Worm (Caenorhabditis elegans): ENCODE data around the gene F41D9.2.
"Not testable (repeated sequence)": the region's sequence is repeated elsewhere in the genome, so short reads cannot be mapped to it uniquely, and the experiment has no call there.

The F41D9.2 gene

ce11 chrX:8413130-8413529, 28.4 kb upstream of the F41D9.2 start, which contains the start of gene F08F1.4:
Gene F08F1.4 (plus strand): TSS chrX:8413430.
- no peak for TF ChIP-seq W03F9.2 (tag; optimal IDR thresholded peaks at IDR 0.05)
- TF ChIP-seq him-1 (tag; optimal IDR thresholded peaks at IDR 0.05) = no peak

- TF ChIP-seq him-1, W03F9.2, dao-5 (tag; optimal IDR thresholded peaks at IDR 0.05): not testable (repeated sequence)
These were observed 26.0 kb upstream of the F41D9.2 start, which contains the start of gene F08F1.9 for ce11 chrX:8410754-8411153. Gene F08F1.9 (minus strand): TSS chrX:8410854.

ce11 chrX:8408267-8408666, 23.5 kb upstream of the F41D9.2 start, which contains the start of gene sulp-3:
Gene sulp-3 (minus strand): TSS chrX:8408367.
- TF ChIP-seq W03F9.2 (tag; optimal IDR thresholded peaks at IDR 0.05) (no peak), dao-5 (tag; optimal IDR thresholded peaks at IDR 0.05) (no peak), him-1 (tag; optimal IDR thresholded peaks at IDR 0.05) (no peak)

ce11 chrX:8406815-8407214, 22.1 kb upstream of the F41D9.2 start:
- TF ChIP-seq him-1 (tag; optimal IDR thresholded peaks at IDR 0.05) = no peak
- TF ChIP-seq dao-5 (tag; optimal IDR thresholded peaks at IDR 0.05) = no peak
- no peak for TF ChIP-seq W03F9.2 (tag; optimal IDR thresholded peaks at IDR 0.05)

ce11 chrX:8404308-8405085, 19.8 kb upstream of the F41D9.2 start:
- TF ChIP-seq him-1 (tag; optimal IDR thresholded peaks at IDR 0.05) (peak; percentile 93), W03F9.2 (tag; optimal IDR thresholded peaks at IDR 0.05) (peak; percentile 63), dao-5 (tag; optimal IDR thresholded peaks at IDR 0.05) (peak; percentile 93)

ce11 chrX:8394279-8394678, 9.5 kb upstream of the F41D9.2 start:
- TF ChIP-seq W03F9.2 (tag; optimal IDR thresholded peaks at IDR 0.05) = no peak
- TF ChIP-seq dao-5 (tag; optimal IDR thresholded peaks at IDR 0.05) = no peak
- TF ChIP-seq him-1 (tag; optimal IDR thresholded peaks at IDR 0.05) = no peak

ce11 chrX:8392539-8392996, 7.8 kb upstream of the F41D9.2 start, which contains the start of gene wrk-1:
Gene wrk-1 (minus strand): TSS chrX:8392589.
- TF ChIP-seq W03F9.2 (tag; optimal IDR thresholded peaks at IDR 0.05) = no peak
- TF ChIP-seq him-1 (tag; optimal IDR thresholded peaks at IDR 0.05) = no peak
- no peak for TF ChIP-seq dao-5 (tag; optimal IDR thresholded peaks at IDR 0.05)

ce11 chrX:8391505-8391904, 6.8 kb upstream of the F41D9.2 start:
- TF ChIP-seq W03F9.2 (tag; optimal IDR thresholded peaks at IDR 0.05) (no peak), dao-5 (tag; optimal IDR thresholded peaks at IDR 0.05) (no peak), him-1 (tag; optimal IDR thresholded peaks at IDR 0.05) (no peak)

ce11 chrX:8390508-8390907, 5.8 kb upstream of the F41D9.2 start:
- TF ChIP-seq him-1 (tag; optimal IDR thresholded peaks at IDR 0.05) (no peak), dao-5 (tag; optimal IDR thresholded peaks at IDR 0.05) (no peak), W03F9.2 (tag; optimal IDR thresholded peaks at IDR 0.05) (no peak)

ce11 chrX:8386068-8386851, 1.5 kb upstream of the F41D9.2 start:
- TF ChIP-seq dao-5 (tag; optimal IDR thresholded peaks at IDR 0.05) (no peak), him-1 (tag; optimal IDR thresholded peaks at IDR 0.05) (peak; percentile 53), W03F9.2 (tag; optimal IDR thresholded peaks at IDR 0.05) (no peak)

ce11 chrX:8381651-8382050, 3.1 kb downstream of the F41D9.2 start:
- TF ChIP-seq W03F9.2 (tag; optimal IDR thresholded peaks at IDR 0.05) (no peak), dao-5 (tag; optimal IDR thresholded peaks at IDR 0.05) (no peak), him-1 (tag; optimal IDR thresholded peaks at IDR 0.05) (no peak)

ce11 chrX:8378312-8378711, 6.4 kb downstream of the F41D9.2 start, which contains the start of gene tbc-18:
Gene tbc-18 (plus strand): TSS chrX:8378557.
- TF ChIP-seq dao-5 (tag; optimal IDR thresholded peaks at IDR 0.05) = no peak
- TF ChIP-seq him-1 (tag; optimal IDR thresholded peaks at IDR 0.05) = peak; percentile 50
- peak; percentile 53 for TF ChIP-seq W03F9.2 (tag; optimal IDR thresholded peaks at IDR 0.05)

- TF ChIP-seq dao-5 (tag; optimal IDR thresholded peaks at IDR 0.05) = no peak
- TF ChIP-seq him-1 (tag; optimal IDR thresholded peaks at IDR 0.05) = no peak
- TF ChIP-seq W03F9.2 (tag; optimal IDR thresholded peaks at IDR 0.05) = no peak
These were observed 12.8 kb downstream of the F41D9.2 start, which contains the start of gene nep-15 for ce11 chrX:8371906-8372305. Gene nep-15 (plus strand): TSS chrX:8372206.

ce11 chrX:8368210-8368609, 16.5 kb downstream of the F41D9.2 start:
- TF ChIP-seq him-1 (tag; optimal IDR thresholded peaks at IDR 0.05) (peak; percentile 42), dao-5 (tag; optimal IDR thresholded peaks at IDR 0.05) (no peak), W03F9.2 (tag; optimal IDR thresholded peaks at IDR 0.05) (peak; percentile 62)

All from whole organism, L4/young adult.